Fruit fly (Drosophila melanogaster): ENCODE results near the gene CG34382.

DNA sequence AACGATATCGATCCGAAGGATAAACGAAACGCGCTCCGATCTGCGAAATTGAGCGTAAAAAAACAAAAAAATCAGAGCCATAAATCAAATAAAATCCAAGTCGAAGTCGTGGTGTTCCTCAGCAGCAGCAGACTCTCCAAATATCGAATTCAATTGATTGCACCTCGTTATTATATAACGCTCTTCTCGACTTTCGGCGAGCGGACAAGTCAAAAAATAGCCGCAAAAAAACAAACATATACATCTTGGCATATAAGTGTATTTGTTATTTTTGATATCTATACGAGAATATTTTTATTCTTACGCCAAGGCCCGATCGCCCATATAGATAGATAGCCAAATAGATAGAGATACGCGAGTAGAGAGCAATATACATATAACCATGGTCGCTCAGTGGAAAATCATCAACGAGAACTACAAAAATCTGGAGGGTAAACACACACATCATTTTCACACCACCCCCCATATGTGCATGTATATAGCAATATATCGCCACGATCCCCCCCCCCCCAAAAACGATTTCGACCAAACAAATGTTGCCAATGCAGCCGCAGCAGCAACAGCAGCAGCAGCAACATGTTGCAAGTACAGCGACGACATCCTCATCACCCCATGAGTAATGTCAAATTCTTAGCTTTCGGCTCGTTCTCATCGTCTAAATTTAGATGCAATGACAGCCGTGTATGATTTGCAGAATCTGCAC lies 49.0 kb upstream of the CG34382 start:
- TF ChIP-seq CG9932 (GFP tag; IDR thresholded peaks at IDR 0.05) (no peak), fd96Cb (tag; optimal IDR thresholded peaks at IDR 0.05) (no peak), ewg (GFP tag; optimal IDR thresholded peaks at IDR 0.05) (no peak), h (optimal IDR thresholded peaks at IDR 0.05) (no peak)
